Worm (Caenorhabditis elegans): ENCODE data around the gene F44D12.2.

DNA sequence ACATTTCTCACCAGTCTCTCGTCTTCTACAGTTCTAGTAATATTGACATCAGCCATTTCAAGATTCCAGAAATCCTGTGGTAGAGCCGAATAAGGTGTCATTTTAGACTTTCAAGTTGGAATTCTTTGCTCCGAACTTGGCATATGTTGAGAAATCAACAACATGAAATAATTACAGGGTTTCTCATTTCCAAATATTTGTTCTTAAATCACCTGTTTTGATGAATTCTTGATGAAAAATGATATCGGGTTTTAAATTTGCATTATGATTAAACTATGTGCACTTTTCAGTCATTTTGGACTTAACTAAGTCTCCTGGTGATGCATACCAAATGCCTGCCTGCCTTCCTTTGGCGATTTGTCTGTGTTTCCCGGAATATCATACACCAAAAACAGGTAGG lies 36.0 kb upstream of the F44D12.2 start, which contains the start of gene srv-12:
- TF ChIP-seq ama-1 (optimal IDR thresholded peaks at IDR 0.05) (no peak), hmg-4 (GFP tag; optimal IDR thresholded peaks at IDR 0.05) (no peak), B0310.2 (tag; optimal IDR thresholded peaks at IDR 0.05) (no peak), sea-1 (GFP tag; conservative IDR thresholded peaks at IDR 0.05) (no peak), tbx-11 (GFP tag; IDR thresholded peaks at IDR 0.05) (no peak), F13C5.2 (tag; optimal IDR thresholded peaks at IDR 0.05) (no peak), ceh-13 (GFP tag; optimal IDR thresholded peaks at IDR 0.05) (no peak), hnd-1 (tag; optimal IDR thresholded peaks at IDR 0.05) (no peak)

Data from whole organism, early embryonic.